Worm (Caenorhabditis elegans): ENCODE data around the gene sec-3.
A peak's percentile ranks its signal among the peaks of the same experiment; 100 is the strongest.

sec-3 gene

ce11 chrX:3099832-3100231 is at the start of gene sec-3:
Gene sec-3, minus strand, starts transcription at chrX:3099852.
- TF ChIP-seq ztf-22 (GFP tag; optimal IDR thresholded peaks at IDR 0.05) (peak; percentile 3), bed-1 (GFP tag; IDR thresholded peaks at IDR 0.05) (no peak), lsy-27 (tag; optimal IDR thresholded peaks at IDR 0.05; ENCODE audit: borderline replicate concordance, insufficient read depth) (no peak), madf-3 (GFP tag; IDR thresholded peaks at IDR 0.05) (no peak), him-1 (tag; optimal IDR thresholded peaks at IDR 0.05) (no peak), dpff-1 (tag; optimal IDR thresholded peaks at IDR 0.05) (no peak), F39B2.1 (GFP tag; IDR thresholded peaks at IDR 0.05) (no peak), let-526 (GFP tag; IDR thresholded peaks at IDR 0.05) (0 out of 2 replicates have a peak, but pooled peaks have one; percentile 12), lin-35 (GFP tag; optimal IDR thresholded peaks at IDR 0.05) (peak in 1 of 3 experiments; percentile 85), ama-1 (optimal IDR thresholded peaks at IDR 0.05) (no peak), ama-1 (GFP tag; optimal IDR thresholded peaks at IDR 0.05) (no peak), sea-2 (GFP tag; IDR thresholded peaks at IDR 0.05) (no peak), rpc-1 (optimal IDR thresholded peaks at IDR 0.05) (no peak), rpc-1 (tag; optimal IDR thresholded peaks at IDR 0.05) (no peak), F49E8.2 (tag; optimal IDR thresholded peaks at IDR 0.05; ENCODE audit: insufficient read depth) (no peak), Y79H2A.3 (GFP tag; conservative IDR thresholded peaks at IDR 0.05) (no peak), egrh-3 (GFP tag; IDR thresholded peaks at IDR 0.05) (no peak), somi-1 (GFP tag; optimal IDR thresholded peaks at IDR 0.05) (peak; percentile 35), aptf-2 (GFP tag; conservative IDR thresholded peaks at IDR 0.05) (no peak), F37B4.10 (GFP tag; IDR thresholded peaks at IDR 0.05) (no peak), hsf-1 (GFP tag; IDR thresholded peaks at IDR 0.05) (no peak), ztf-26 (tag; optimal IDR thresholded peaks at IDR 0.05) (peak; percentile 36), T07F8.4 (tag; optimal IDR thresholded peaks at IDR 0.05) (no peak), dpl-1 (GFP tag; optimal IDR thresholded peaks at IDR 0.05) (peak; percentile 14), F52B5.7 (tag; optimal IDR thresholded peaks at IDR 0.05) (no peak), cebp-2 (GFP tag; IDR thresholded peaks at IDR 0.05) (no peak), rcor-1 (GFP tag; IDR thresholded peaks at IDR 0.05) (no peak), mcd-1 (GFP tag; IDR thresholded peaks at IDR 0.05) (peak; percentile 82), snpc-1.1 (tag; optimal IDR thresholded peaks at IDR 0.05; ENCODE audit: insufficient read depth) (no peak), Y67H2A.10 (GFP tag; conservative IDR thresholded peaks at IDR 0.05) (no peak), pha-4 (tag; optimal IDR thresholded peaks at IDR 0.05) (peak; percentile 69), B0035.1 (tag; optimal IDR thresholded peaks at IDR 0.05) (no peak), nfyb-1 (GFP tag; IDR thresholded peaks at IDR 0.05) (peak; percentile 59; the same call in 1 of the 2 replicates), hrde-1 (tag; optimal IDR thresholded peaks at IDR 0.05; ENCODE audit: borderline replicate concordance) (no peak), unc-62 (GFP tag; optimal IDR thresholded peaks at IDR 0.05) (no peak), F23B12.7 (tag; optimal IDR thresholded peaks at IDR 0.05; ENCODE audit: insufficient read depth) (peak; percentile 76), fkh-3 (tag; optimal IDR thresholded peaks at IDR 0.05) (no peak), bed-2 (GFP tag; IDR thresholded peaks at IDR 0.05) (no peak), B0019.2 (GFP tag; conservative IDR thresholded peaks at IDR 0.05) (no peak), ekl-4 (GFP tag; IDR thresholded peaks at IDR 0.05) (no peak), lsl-1 (GFP tag; optimal IDR thresholded peaks at IDR 0.05) (no peak), hlh-26 (GFP tag; conservative IDR thresholded peaks at IDR 0.05) (no peak), madf-10 (tag; optimal IDR thresholded peaks at IDR 0.05) (peak; percentile 52), attf-5 (GFP tag; optimal IDR thresholded peaks at IDR 0.05) (peak; percentile 84), zfh-2 (GFP tag; conservative IDR thresholded peaks at IDR 0.05) (0 out of 2 replicates have a peak, but pooled peaks have one; percentile 34), C17E4.6 (GFP tag; IDR thresholded peaks at IDR 0.05) (no peak), ceh-27 (GFP tag; optimal IDR thresholded peaks at IDR 0.05) (peak; percentile 21), Y95B8A.8 (GFP tag; IDR thresholded peaks at IDR 0.05) (no peak), F57A8.1 (GFP tag; optimal IDR thresholded peaks at IDR 0.05) (no peak), nhr-80 (tag; optimal IDR thresholded peaks at IDR 0.05) (peak; percentile 93)

Data from whole organism, young adult.